Fruit fly (Drosophila melanogaster): ENCODE results near the gene P5cr.

P5cr gene

dm6 chr3R:18987428-18988416, 41.0 kb upstream of the P5cr start (continued):
- TF ChIP-seq CG2120 (GFP tag; optimal IDR thresholded peaks at IDR 0.05) (peak; percentile 3), CG10267 (tag; optimal IDR thresholded peaks at IDR 0.05) (peak; percentile 3), Xbp1 (GFP tag; optimal IDR thresholded peaks at IDR 0.05) (peak; percentile 16), D19B (GFP tag; optimal IDR thresholded peaks at IDR 0.05) (peak; percentile 61), Dfd (GFP tag; optimal IDR thresholded peaks at IDR 0.05) (no peak), CG31388 (GFP tag; optimal IDR thresholded peaks at IDR 0.05) (no peak), kah (GFP tag; optimal IDR thresholded peaks at IDR 0.05) (peak; percentile 19), pnt (GFP tag; optimal IDR thresholded peaks at IDR 0.05) (peak; percentile 33), dan (GFP tag; IDR thresholded peaks at IDR 0.05) (no peak), Dll (GFP tag; IDR thresholded peaks at IDR 0.05; ENCODE audit: partially characterized antibody) (no peak), nerfin-2 (GFP tag; IDR thresholded peaks at IDR 0.05; ENCODE audit: partially characterized antibody) (no peak), eyg (GFP tag; optimal IDR thresholded peaks at IDR 0.05) (no peak), CG7987 (GFP tag; optimal IDR thresholded peaks at IDR 0.05) (no peak), Poxn (GFP tag; IDR thresholded peaks at IDR 0.05) (no peak), shn (GFP tag; optimal IDR thresholded peaks at IDR 0.05) (no peak), Jarid2 (GFP tag; optimal IDR thresholded peaks at IDR 0.05) (no peak), TFAM (GFP tag; optimal IDR thresholded peaks at IDR 0.05) (no peak), dysf (GFP tag; IDR thresholded peaks at IDR 0.05) (no peak), ac (GFP tag; optimal IDR thresholded peaks at IDR 0.05) (no peak), CG2875 (GFP tag; optimal IDR thresholded peaks at IDR 0.05) (no peak), CG15073 (GFP tag; optimal IDR thresholded peaks at IDR 0.05) (no peak), ato (GFP tag; IDR thresholded peaks at IDR 0.05; ENCODE audit: partially characterized antibody) (no peak), Bteb2 (GFP tag; optimal IDR thresholded peaks at IDR 0.05) (no peak), CG30020 (tag; optimal IDR thresholded peaks at IDR 0.05) (no peak), CHES-1-like (GFP tag; optimal IDR thresholded peaks at IDR 0.05) (no peak), pan (optimal IDR thresholded peaks at IDR 0.05) (no peak), pan (GFP tag; optimal IDR thresholded peaks at IDR 0.05 in 1 of 2, IDR thresholded peaks at IDR 0.05 in 1 of 2) (no peak), Sox100B (GFP tag; optimal IDR thresholded peaks at IDR 0.05) (peak; percentile 41), CG12104 (GFP tag; optimal IDR thresholded peaks at IDR 0.05) (no peak), Ets65A (GFP tag) (no peak), zen (tag; optimal IDR thresholded peaks at IDR 0.05) (no peak), fd102C (GFP tag; optimal IDR thresholded peaks at IDR 0.05) (no peak), CG4820 (GFP tag; optimal IDR thresholded peaks at IDR 0.05) (no peak), Stat92E (GFP tag; optimal IDR thresholded peaks at IDR 0.05) (no peak), insv (GFP tag; optimal IDR thresholded peaks at IDR 0.05) (no peak), Adf1 (GFP tag; IDR thresholded peaks at IDR 0.05) (no peak), CG12071 (GFP tag; optimal IDR thresholded peaks at IDR 0.05) (peak; percentile 21), CG12236 (GFP tag; optimal IDR thresholded peaks at IDR 0.05) (no peak), CG17385 (GFP tag; optimal IDR thresholded peaks at IDR 0.05) (peak; percentile 22), klu (GFP tag; IDR thresholded peaks at IDR 0.05) (no peak), lilli (GFP tag; optimal IDR thresholded peaks at IDR 0.05) (no peak), CG12942 (GFP tag; optimal IDR thresholded peaks at IDR 0.05) (no peak), CG4730 (GFP tag; IDR thresholded peaks at IDR 0.05) (no peak), Aef1 (GFP tag; IDR thresholded peaks at IDR 0.05) (no peak), pros (GFP tag; optimal IDR thresholded peaks at IDR 0.05) (peak; percentile 15), NFAT (GFP tag; IDR thresholded peaks at IDR 0.05) (no peak), CG6254 (GFP tag; optimal IDR thresholded peaks at IDR 0.05) (no peak), run (tag; optimal IDR thresholded peaks at IDR 0.05) (peak; percentile 12), her (GFP tag; optimal IDR thresholded peaks at IDR 0.05) (no peak)
